Fruit fly (Drosophila melanogaster) whole organism: ENCODE measurements around the gene dan.

Source experiments
- pan ChIP-seq: fragments of >200 bp; optimal IDR thresholded peaks from 2 replicates; lab custom pipeline; 2017
- psq ChIP-seq: fragments of >200 bp; optimal IDR thresholded peaks from 2 replicates; lab custom pipeline; 2017
- usp ChIP-seq: fragments of >200 bp; optimal IDR thresholded peaks from 2 replicates; lab custom pipeline; 2017; ENCODE audit warnings: missing biosample characterization, missing genetic modification characterization, mixed read lengths

DNA sequence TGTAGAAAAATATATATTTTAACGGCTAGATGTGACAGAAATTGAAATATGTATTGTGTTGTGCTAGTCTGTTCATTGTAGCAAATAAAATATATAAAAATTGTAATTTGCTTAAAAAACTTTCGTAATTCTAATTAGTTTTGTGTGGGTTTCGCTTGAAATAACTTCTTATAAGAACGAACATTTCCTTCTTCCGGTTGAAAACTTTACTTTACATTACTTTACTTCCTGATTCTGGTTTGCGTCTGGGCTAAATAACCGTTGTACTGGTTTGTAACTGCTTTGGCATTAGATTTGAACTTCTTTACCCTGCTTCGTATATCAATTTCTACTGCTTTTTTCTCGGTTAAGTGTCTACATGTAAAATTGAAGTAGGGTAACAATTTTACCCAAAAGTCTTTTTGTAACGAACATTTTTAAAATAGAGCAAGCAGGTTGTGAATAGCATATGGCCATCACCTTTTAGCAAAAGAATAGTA is 9.6 kb downstream of the dan start, which contains the start of gene lobo:
- TF ChIP-seq usp (GFP tag; lab: Kevin White, UChicago) (no peak), psq (lab: Kevin White, UChicago) (no peak), pan (lab: Kevin White, UChicago) (no peak)
